Fruit fly (Drosophila melanogaster): ENCODE results near the gene ctrip.
A peak's percentile ranks its signal among the peaks of the same experiment; 100 is the strongest.

ctrip gene

DNA sequence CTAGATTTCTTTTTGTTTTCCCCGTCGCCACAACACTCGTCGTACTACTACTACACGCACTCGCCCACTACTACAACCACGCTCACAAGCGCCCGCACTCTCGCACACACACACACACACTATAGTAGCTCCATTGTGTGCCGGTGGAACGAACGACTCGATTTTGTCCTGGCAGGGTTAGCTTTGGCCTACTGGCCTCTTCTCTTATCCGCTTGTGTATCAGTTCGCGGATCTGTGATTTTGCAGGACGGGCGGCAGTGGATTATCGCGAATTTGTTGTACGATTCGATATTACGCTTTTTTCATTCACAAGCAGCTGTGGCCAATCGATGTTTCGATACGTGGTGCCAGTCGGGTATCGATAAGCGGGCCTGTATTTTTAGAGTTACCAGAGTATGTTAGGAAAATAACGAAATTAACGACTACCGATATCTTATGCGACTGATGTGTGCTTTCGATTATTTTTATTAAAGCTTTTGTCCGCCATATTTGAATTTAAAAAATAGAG is 9.3 kb upstream of the ctrip start, which contains the start of gene CG14657 (continued):
- TF ChIP-seq CG14860 (GFP tag; IDR thresholded peaks at IDR 0.05; ENCODE audit: partially characterized antibody) = peak; percentile 89
- no peak for TF ChIP-seq br (optimal IDR thresholded peaks at IDR 0.05)
- no peak for TF ChIP-seq Jarid2 (GFP tag; optimal IDR thresholded peaks at IDR 0.05)
- TF ChIP-seq Sin3A (optimal IDR thresholded peaks at IDR 0.05) = peak; percentile 75
- TF ChIP-seq crp (GFP tag; optimal IDR thresholded peaks at IDR 0.05) = peak in 1 of 2 experiments; percentile 81
- TF ChIP-seq lmd (GFP tag; IDR thresholded peaks at IDR 0.05) = no peak
- TF ChIP-seq Camta (GFP tag; optimal IDR thresholded peaks at IDR 0.05) = no peak
- peak; percentile 43 for TF ChIP-seq CG10267 (tag; optimal IDR thresholded peaks at IDR 0.05)
- no peak for TF ChIP-seq chif (GFP tag; optimal IDR thresholded peaks at IDR 0.05)
- TF ChIP-seq fd102C (GFP tag; optimal IDR thresholded peaks at IDR 0.05) = no peak
- TF ChIP-seq CG8924 (tag; optimal IDR thresholded peaks at IDR 0.05) = peak; percentile 51
- no peak for TF ChIP-seq Sry-β (GFP tag; optimal IDR thresholded peaks at IDR 0.05)
- no peak for TF ChIP-seq Meics (GFP tag; optimal IDR thresholded peaks at IDR 0.05)
- peak; percentile 80 for TF ChIP-seq CG7963 (GFP tag; IDR thresholded peaks at IDR 0.05; ENCODE audit: partially characterized antibody)
- no peak for TF ChIP-seq disco-r (GFP tag; optimal IDR thresholded peaks at IDR 0.05)
- peak; percentile 3 for TF ChIP-seq pho (GFP tag; optimal IDR thresholded peaks at IDR 0.05)
- TF ChIP-seq hb (GFP tag; IDR thresholded peaks at IDR 0.05; ENCODE audit: partially characterized antibody) = peak; percentile 85
- TF ChIP-seq Rfx (GFP tag; IDR thresholded peaks at IDR 0.05) = no peak
- no peak for TF ChIP-seq CG18011 (GFP tag; optimal IDR thresholded peaks at IDR 0.05)
- TF ChIP-seq CG2202 (tag; optimal IDR thresholded peaks at IDR 0.05) = no peak
- no peak for TF ChIP-seq Asciz (GFP tag; optimal IDR thresholded peaks at IDR 0.05)
- no peak for TF ChIP-seq croc (GFP tag; conservative IDR thresholded peaks at IDR 0.05)
- no peak for TF ChIP-seq luna (GFP tag; optimal IDR thresholded peaks at IDR 0.05)
- no peak for TF ChIP-seq CG8290 (GFP tag; optimal IDR thresholded peaks at IDR 0.05)
- TF ChIP-seq CG8290 (tag; optimal IDR thresholded peaks at IDR 0.05) = peak in 1 of 2 experiments; percentile 40
- peak; percentile 10 for TF ChIP-seq CG15479 (GFP tag; optimal IDR thresholded peaks at IDR 0.05)
- 0 out of 2 replicates have a peak, but pooled peaks have one; percentile 29 for TF ChIP-seq ara (GFP tag; IDR thresholded peaks at IDR 0.05)
- peak; percentile 92 for TF ChIP-seq BEAF-32 (GFP tag; optimal IDR thresholded peaks at IDR 0.05)
- TF ChIP-seq Pdp1 (GFP tag; optimal IDR thresholded peaks at IDR 0.05) = peak in 1 of 2 experiments; percentile 50
- TF ChIP-seq Myb (GFP tag; optimal IDR thresholded peaks at IDR 0.05) = peak; percentile 62
- TF ChIP-seq Dll (GFP tag; IDR thresholded peaks at IDR 0.05; ENCODE audit: partially characterized antibody) = peak; percentile 98
- no peak for TF ChIP-seq odd (GFP tag; optimal IDR thresholded peaks at IDR 0.05)
- no peak for TF ChIP-seq CG16779 (GFP tag; IDR thresholded peaks at IDR 0.05)
- TF ChIP-seq run (tag; optimal IDR thresholded peaks at IDR 0.05) = peak; percentile 17
- no peak for TF ChIP-seq eve (GFP tag; optimal IDR thresholded peaks at IDR 0.05)
- peak; percentile 56 for TF ChIP-seq CG42726 (GFP tag; IDR thresholded peaks at IDR 0.05; ENCODE audit: partially characterized antibody)
- TF ChIP-seq CG2712 (tag; optimal IDR thresholded peaks at IDR 0.05) = peak; percentile 80
- peak; percentile 93 for TF ChIP-seq Scr (GFP tag; IDR thresholded peaks at IDR 0.05; ENCODE audit: partially characterized antibody)
- peak; percentile 47 for TF ChIP-seq CG17829 (tag; optimal IDR thresholded peaks at IDR 0.05)
- TF ChIP-seq HLH54F (GFP tag; optimal IDR thresholded peaks at IDR 0.05) = peak; percentile 9
- TF ChIP-seq CG10431 (GFP tag; optimal IDR thresholded peaks at IDR 0.05) = peak; percentile 64
- peak; percentile 39 for TF ChIP-seq CG10147 (GFP tag; optimal IDR thresholded peaks at IDR 0.05)
- TF ChIP-seq Med (GFP tag) = peak; percentile 77
- peak; percentile 96 for TF ChIP-seq Dref (GFP tag; IDR thresholded peaks at IDR 0.05)
- TF ChIP-seq Drgx (GFP tag; IDR thresholded peaks at IDR 0.05) = no peak
- peak; percentile 91 for TF ChIP-seq amos (GFP tag; IDR thresholded peaks at IDR 0.05; ENCODE audit: partially characterized antibody)
- peak; percentile 14 for TF ChIP-seq CG10979 (tag; optimal IDR thresholded peaks at IDR 0.05)
- TF ChIP-seq CG18476 (GFP tag; optimal IDR thresholded peaks at IDR 0.05) = no peak
- no peak for TF ChIP-seq CG9817 (tag; optimal IDR thresholded peaks at IDR 0.05)
- peak; percentile 89 for TF ChIP-seq Doc3 (GFP tag; IDR thresholded peaks at IDR 0.05; ENCODE audit: partially characterized antibody)
